Worm (Caenorhabditis elegans) whole organism, late embryonic: ENCODE measurements around the gene fis-1.

Experiments used
- C38D4.7 ChIP-seq: fragments of 200-800 bp; sonication (Bioruptor generic); optimal IDR thresholded peaks from 2 replicates; lab custom pipeline; 2018; ENCODE audit warnings: mild to moderate bottlenecking, missing genetic modification characterization, moderate library complexity, missing compliant biosample characterization
- K09A11.1 ChIP-seq: sonication (generic microtip); optimal IDR thresholded peaks from 2 replicates; lab custom pipeline; 2017; ENCODE audit warnings: antibody characterized with exemption, mild to moderate bottlenecking, missing genetic modification characterization, missing compliant biosample characterization; ENCODE audit not compliant: insufficient read depth
- T23F11.4 ChIP-seq: fragments of 200-800 bp; sonication (Bioruptor generic); optimal IDR thresholded peaks from 2 replicates; lab custom pipeline; 2018; ENCODE audit warnings: mild to moderate bottlenecking, missing genetic modification characterization, missing compliant biosample characterization
- Y22D7AL.16 ChIP-seq: sonication (generic microtip); optimal IDR thresholded peaks from 2 replicates; lab custom pipeline; 2016; ENCODE audit warnings: missing genetic modification characterization, missing compliant biosample characterization
- ceh-18 ChIP-seq: sonication (generic microtip); optimal IDR thresholded peaks from 2 replicates; lab custom pipeline; 2016; ENCODE audit warnings: missing genetic modification characterization, missing compliant biosample characterization
- ceh-19 ChIP-seq: fragments of 200-800 bp; sonication (Bioruptor generic); optimal IDR thresholded peaks from 2 replicates; lab custom pipeline; 2018; ENCODE audit warnings: mild to moderate bottlenecking, missing genetic modification characterization, missing compliant biosample characterization
- ceh-31 ChIP-seq: sonication (generic microtip); optimal IDR thresholded peaks from 2 replicates; lab custom pipeline; 2016; ENCODE audit warnings: missing genetic modification characterization, missing compliant biosample characterization
- ceh-34 ChIP-seq: sonication (generic microtip); optimal IDR thresholded peaks from 2 replicates; lab custom pipeline; 2016; ENCODE audit warnings: mild to moderate bottlenecking, missing genetic modification characterization, missing compliant biosample characterization
- ceh-45 ChIP-seq: fragments of 200-800 bp; sonication (Bioruptor generic); IDR thresholded peaks from 2 replicates; pipeline ENCODE4 v1.3.6; 2022; ENCODE audit warnings: missing genetic modification reagents, missing genetic modification characterization, missing compliant biosample characterization
- ceh-48 ChIP-seq: sonication (generic microtip); optimal IDR thresholded peaks from 2 replicates; lab custom pipeline; 2016; ENCODE audit warnings: missing genetic modification characterization, inconsistent platforms, missing compliant biosample characterization
- ceh-6 ChIP-seq: fragments of 200-800 bp; sonication (Bioruptor generic); optimal IDR thresholded peaks from 2 replicates; lab custom pipeline; 2018; ENCODE audit warnings: mild to moderate bottlenecking, missing genetic modification characterization, missing compliant biosample characterization
- elt-2 ChIP-seq: sonication (generic microtip); optimal IDR thresholded peaks from 2 replicates; lab custom pipeline; 2016; ENCODE audit warnings: missing genetic modification reagents, missing genetic modification characterization, missing compliant biosample characterization
- ets-4 ChIP-seq: sonication (generic microtip); optimal IDR thresholded peaks from 2 replicates; lab custom pipeline; 2016; ENCODE audit warnings: missing genetic modification characterization, missing compliant biosample characterization
- eyg-1 ChIP-seq: sonication (generic microtip); optimal IDR thresholded peaks from 2 replicates; lab custom pipeline; 2016; ENCODE audit warnings: missing genotype, missing genetic modification characterization, missing compliant biosample characterization
- hlh-15 ChIP-seq: sonication (generic microtip); optimal IDR thresholded peaks from 2 replicates; lab custom pipeline; 2016; ENCODE audit warnings: missing genetic modification characterization, missing compliant biosample characterization
- hlh-30 ChIP-seq: sonication (generic microtip); optimal IDR thresholded peaks from 2 replicates; lab custom pipeline; 2017; ENCODE audit warnings: antibody characterized with exemption, missing genetic modification characterization, missing compliant biosample characterization; ENCODE audit not compliant: insufficient read depth
- hlh-6 ChIP-seq: sonication (generic microtip); optimal IDR thresholded peaks from 2 replicates; lab custom pipeline; 2016; ENCODE audit warnings: missing genotype, missing genetic modification characterization, missing compliant biosample characterization
- hlh-8 ChIP-seq: sonication (generic microtip); optimal IDR thresholded peaks from 2 replicates; lab custom pipeline; 2016; ENCODE audit warnings: missing genotype, missing genetic modification characterization, missing compliant biosample characterization
- lim-6 ChIP-seq: sonication (generic microtip); optimal IDR thresholded peaks from 2 replicates; lab custom pipeline; 2016; ENCODE audit warnings: missing genetic modification characterization, missing compliant biosample characterization
- lin-11 ChIP-seq: fragments of 200-800 bp; sonication (Bioruptor generic); optimal IDR thresholded peaks from 2 replicates; lab custom pipeline; 2018; ENCODE audit warnings: mild to moderate bottlenecking, missing genetic modification characterization, missing compliant biosample characterization
- madf-2 ChIP-seq: sonication (generic microtip); optimal IDR thresholded peaks from 2 replicates; lab custom pipeline; 2017; ENCODE audit warnings: missing genetic modification characterization, missing compliant biosample characterization
- nfya-1 ChIP-seq: sonication (generic microtip); optimal IDR thresholded peaks from 2 replicates; lab custom pipeline; 2017; ENCODE audit warnings: missing genetic modification characterization, mild to moderate bottlenecking, missing compliant biosample characterization, antibody characterized with exemption, moderate library complexity
- nhr-232 ChIP-seq: sonication (generic microtip); optimal IDR thresholded peaks from 2 replicates; lab custom pipeline; 2016; ENCODE audit warnings: missing genetic modification characterization, missing compliant biosample characterization
- npax-4 ChIP-seq: sonication (generic microtip); optimal IDR thresholded peaks from 2 replicates; lab custom pipeline; 2016; ENCODE audit warnings: missing genetic modification characterization, missing compliant biosample characterization
- pha-2 ChIP-seq: sonication (generic microtip); optimal IDR thresholded peaks from 2 replicates; lab custom pipeline; 2017; ENCODE audit warnings: mild to moderate bottlenecking, missing genetic modification characterization, missing compliant biosample characterization
- pros-1 ChIP-seq: fragments of 150-350 bp; optimal IDR thresholded peaks from 2 replicates; lab custom pipeline; 2014; ENCODE audit warnings: missing biosample characterization, missing genetic modification reagents, missing genetic modification characterization
- rnt-1 ChIP-seq: sonication (generic microtip); optimal IDR thresholded peaks from 2 replicates; lab custom pipeline; 2016; ENCODE audit warnings: missing genetic modification characterization, missing compliant biosample characterization
- sox-4 ChIP-seq: sonication (generic microtip); optimal IDR thresholded peaks from 2 replicates; lab custom pipeline; 2017; ENCODE audit warnings: mild to moderate bottlenecking, missing genetic modification characterization, inconsistent platforms, missing compliant biosample characterization
- unc-3 ChIP-seq, 2 experiments: fragments of 200-800 bp in 1 of 2; sonication (Bioruptor generic) in 1 of 2; sonication (generic microtip) in 1 of 2; conservative IDR thresholded peaks in 1 of 2; optimal IDR thresholded peaks in 1 of 2; 2 replicates each; pipeline versions ENCODE4 v1.3.6 to Lab custom; 2016 to 2022; ENCODE audit warnings: missing compliant biosample characterization in 2 of 2, missing genetic modification characterization in 2 of 2, missing genetic modification reagents in 1 of 2
- unc-42 ChIP-seq: sonication (generic microtip); optimal IDR thresholded peaks from 2 replicates; lab custom pipeline; 2016; ENCODE audit warnings: missing genotype, missing genetic modification characterization, missing compliant biosample characterization
- unc-55 ChIP-seq: sonication (generic microtip); optimal IDR thresholded peaks from 2 replicates; lab custom pipeline; 2017; ENCODE audit warnings: missing biosample characterization, missing genetic modification reagents, missing genetic modification characterization
- ztf-16 ChIP-seq: sonication (generic microtip); optimal IDR thresholded peaks from 2 replicates; lab custom pipeline; 2017; ENCODE audit warnings: missing genetic modification characterization, missing compliant biosample characterization

fis-1 gene

DNA sequence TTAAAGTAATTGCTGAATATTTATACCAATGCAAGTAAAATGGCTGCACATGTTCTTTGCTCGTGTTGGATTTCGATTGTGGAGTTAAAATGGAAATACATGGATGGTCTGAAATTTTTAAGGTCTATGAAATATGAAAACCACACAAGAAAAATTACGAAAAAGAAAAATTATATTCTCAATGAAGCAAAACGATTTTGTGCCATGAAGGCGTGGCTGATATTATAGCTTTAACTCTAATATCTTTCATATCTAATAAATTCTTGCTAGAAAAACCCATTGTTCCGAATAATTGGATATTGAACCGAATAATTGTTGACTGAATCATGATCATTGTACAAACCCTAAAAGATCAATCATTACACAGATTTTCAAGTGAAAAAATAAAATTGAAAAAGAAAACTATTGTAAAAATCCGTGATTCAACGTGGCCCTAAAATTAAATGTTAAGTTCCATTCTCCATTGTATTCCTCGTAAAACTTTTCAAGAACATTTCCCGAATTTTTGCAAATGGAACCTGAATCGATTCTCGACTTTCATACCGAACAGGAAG, at the start of gene fis-1, which contains the start of gene srx-95:
Gene fis-1, plus strand, starts transcription at position 504 of the 554 bp plus-strand sequence.
Gene srx-95, minus strand, starts transcription at position 101 of the 554 bp plus-strand sequence.
- TF ChIP-seq C38D4.7 (no peak), ets-4 (no peak), hlh-30 (no peak), sox-4 (tag; lab: Kevin White, UChicago) (no peak), T23F11.4 (GFP tag; lab: Kevin White, UChicago) (no peak), ceh-48 (no peak), pha-2 (tag; lab: Kevin White, UChicago) (no peak), ztf-16 (tag; lab: Kevin White, UChicago) (no peak)

DNA sequence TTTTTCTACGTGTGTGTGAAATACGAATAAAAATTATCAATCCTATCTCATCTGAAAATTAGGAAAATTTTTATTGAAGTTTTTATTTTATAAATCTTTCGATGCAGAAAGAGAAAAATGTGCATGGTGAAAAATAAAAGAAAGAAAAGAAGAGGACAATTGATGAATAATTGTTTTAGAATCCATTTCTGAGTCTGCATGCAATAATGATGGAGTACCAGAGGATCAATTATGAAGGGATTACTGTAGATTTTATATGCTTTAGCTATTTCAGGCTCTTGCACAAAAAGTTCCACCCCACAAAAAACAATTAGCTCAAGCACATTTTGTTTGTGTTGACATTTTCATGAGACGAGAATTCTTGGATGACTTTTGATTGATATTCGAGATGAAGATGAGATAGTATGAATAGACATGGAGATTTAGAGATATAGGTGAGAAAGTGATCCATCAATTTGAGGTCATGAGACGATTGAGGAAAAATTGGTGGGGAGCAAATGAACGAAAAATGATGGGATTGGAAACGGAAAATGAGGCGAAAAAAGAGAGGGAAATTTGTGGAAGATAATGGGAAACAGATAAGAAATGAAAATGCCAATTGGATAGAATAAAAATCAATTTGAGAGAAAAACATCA, 49.3 kb upstream of the fis-1 start, which contains the start of gene rpy-1:
Gene rpy-1, minus strand, starts transcription at position 51 of the 636 bp plus-strand sequence.
- TF ChIP-seq ceh-18 (tag; lab: Kevin White, UChicago) = peak; percentile 19
- peak; percentile 66 for TF ChIP-seq unc-55 (GFP tag; lab: Kevin White, UChicago)
- TF ChIP-seq ceh-34 (tag; lab: Kevin White, UChicago) = no peak

DNA sequence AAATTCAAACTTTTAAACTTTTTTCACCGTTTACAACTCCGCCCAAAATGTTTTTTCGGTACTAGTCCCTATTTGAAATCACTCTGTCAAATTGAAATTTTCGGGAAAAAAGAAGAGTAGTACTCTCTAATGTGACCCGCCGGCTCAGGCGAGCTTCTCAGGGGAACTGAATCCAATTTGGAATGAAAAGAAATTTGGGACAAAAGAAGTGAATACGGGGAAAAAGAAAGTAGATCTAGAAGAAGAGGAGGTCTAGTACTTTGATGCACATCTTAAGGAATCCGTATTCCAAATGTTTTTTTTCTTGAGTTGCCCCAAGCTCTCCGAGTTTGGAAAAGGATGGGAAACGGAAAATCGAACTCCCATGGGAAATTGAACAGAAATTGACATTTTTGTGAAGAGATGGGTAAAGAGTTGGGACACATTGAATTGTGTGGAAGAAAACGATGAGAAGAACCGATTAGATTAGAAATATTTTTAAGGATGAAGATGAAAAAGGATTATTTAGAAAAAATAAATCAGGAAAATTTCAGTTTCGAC, 48.4 kb upstream of the fis-1 start:
- TF ChIP-seq lim-6 (no peak), unc-3 (GFP tag; conservative IDR thresholded peaks at IDR 0.05; lab: Robert Waterston, UW) (no peak), unc-3 (tag; optimal IDR thresholded peaks at IDR 0.05; lab: Kevin White, UChicago) (peak; percentile 65), unc-42 (peak; percentile 72), elt-2 (no peak), nfya-1 (tag; lab: Kevin White, UChicago) (no peak)

DNA sequence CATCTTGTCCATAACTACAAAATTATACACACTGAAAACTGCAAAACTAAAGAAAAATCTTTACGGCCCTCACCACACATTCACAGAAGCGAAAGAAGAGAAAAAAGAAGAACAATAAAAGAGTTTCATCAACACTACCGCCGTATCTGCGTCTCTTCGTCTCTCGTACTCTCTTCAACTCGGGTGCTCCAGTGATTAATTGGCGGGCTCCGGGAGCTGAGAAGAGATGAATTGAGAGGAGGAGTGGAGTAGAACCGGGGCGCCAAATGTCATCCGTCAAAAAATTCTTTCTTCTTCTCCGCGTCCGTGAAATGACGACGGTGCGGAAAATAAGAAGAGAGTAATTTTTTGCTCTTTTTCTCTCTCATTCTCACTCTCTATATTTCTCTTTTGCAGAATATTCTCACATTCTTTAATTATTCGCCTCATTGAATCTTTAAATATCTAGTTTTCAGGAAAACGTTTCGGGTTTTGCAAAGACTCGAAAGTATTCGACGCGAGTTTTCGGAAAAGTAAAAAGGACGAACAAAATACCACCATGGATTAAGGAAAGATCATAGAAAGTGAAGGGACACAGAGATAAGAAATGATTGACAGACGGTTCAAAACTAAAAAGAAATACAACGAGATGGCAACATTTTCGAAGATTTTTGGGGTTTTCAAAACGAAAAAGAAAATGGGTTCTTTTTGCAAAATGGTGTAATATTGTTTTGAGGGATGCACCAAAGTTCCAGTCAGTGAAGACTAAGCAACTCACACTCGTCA, 47.3 kb upstream of the fis-1 start:
- TF ChIP-seq ceh-34 (tag; lab: Kevin White, UChicago) (no peak), unc-42 (peak; percentile 2), unc-55 (GFP tag; lab: Kevin White, UChicago) (peak; percentile 84), nfya-1 (tag; lab: Kevin White, UChicago) (no peak), rnt-1 (tag; lab: Kevin White, UChicago) (peak; percentile 41), ceh-18 (tag; lab: Kevin White, UChicago) (peak; percentile 75), ceh-31 (tag; lab: Kevin White, UChicago) (peak; percentile 27), nhr-232 (tag; lab: Kevin White, UChicago) (no peak)

DNA sequence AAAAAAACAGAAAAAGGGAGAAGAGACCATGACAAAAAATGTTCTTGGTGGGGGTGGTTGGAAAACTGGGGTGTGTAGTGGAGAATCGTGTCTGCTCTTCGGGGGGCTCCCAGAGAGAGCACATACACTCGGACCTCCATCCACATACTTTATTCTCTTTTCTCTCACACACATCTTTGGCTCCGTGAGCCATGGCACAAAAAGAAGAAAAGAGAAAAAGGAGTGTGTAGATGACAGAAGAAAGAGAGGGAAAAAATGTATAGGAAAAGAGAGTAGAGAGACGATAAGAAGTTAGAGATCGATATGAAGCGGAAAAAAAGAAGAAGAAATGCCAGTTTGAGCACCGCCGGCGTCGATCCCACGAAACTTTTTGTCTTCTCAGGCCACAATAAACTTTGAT, 46.0 kb upstream of the fis-1 start:
- TF ChIP-seq K09A11.1 (tag; lab: Kevin White, UChicago) = no peak
- TF ChIP-seq madf-2 (tag; lab: Kevin White, UChicago) = no peak
- TF ChIP-seq Y22D7AL.16 = no peak
- peak; percentile 76 for TF ChIP-seq ceh-18 (tag; lab: Kevin White, UChicago)
- TF ChIP-seq nfya-1 (tag; lab: Kevin White, UChicago) = peak; percentile 36
- TF ChIP-seq pros-1 (tag; lab: Kevin White, UChicago) = no peak
- no peak for TF ChIP-seq hlh-8
- no peak for TF ChIP-seq ceh-19
- TF ChIP-seq unc-3 (GFP tag; conservative IDR thresholded peaks at IDR 0.05; lab: Robert Waterston, UW) = no peak
- TF ChIP-seq unc-3 (tag; optimal IDR thresholded peaks at IDR 0.05; lab: Kevin White, UChicago) = no peak
- no peak for TF ChIP-seq ceh-6 (GFP tag; lab: Kevin White, UChicago)
- no peak for TF ChIP-seq hlh-15 (tag; lab: Kevin White, UChicago)
- TF ChIP-seq lin-11 (tag; lab: Kevin White, UChicago) = no peak
- no peak for TF ChIP-seq ceh-45 (GFP tag; lab: Robert Waterston, UW)
- no peak for TF ChIP-seq npax-4 (tag; lab: Kevin White, UChicago)
- TF ChIP-seq pha-2 (tag; lab: Kevin White, UChicago) = no peak
- no peak for TF ChIP-seq C38D4.7
- no peak for TF ChIP-seq eyg-1 (tag; lab: Kevin White, UChicago)
- TF ChIP-seq hlh-6 (tag; lab: Kevin White, UChicago) = no peak
